Worm (Caenorhabditis elegans) whole organism, mixed stage, embryonic: ENCODE results near the gene dars-1.

Experiments
- hlh-1 ChIP-seq: fragments of 150-350 bp; optimal IDR thresholded peaks from 2 replicates; lab custom pipeline; 2014; ENCODE audit warnings: missing biosample characterization, missing genetic modification reagents, missing genetic modification characterization
- lin-32 ChIP-seq: fragments of 200-800 bp; sonication (Bioruptor generic); optimal IDR thresholded peaks from 2 replicates; lab custom pipeline; 2018; ENCODE audit warnings: mild to moderate bottlenecking, missing genetic modification characterization, missing compliant biosample characterization
- mep-1 ChIP-seq: fragments of 150-350 bp; optimal IDR thresholded peaks from 2 replicates; lab custom pipeline; 2017; ENCODE audit warnings: missing biosample characterization, missing genetic modification reagents, missing genetic modification characterization, inconsistent platforms
- nhr-28 ChIP-seq: fragments of 150-350 bp; optimal IDR thresholded peaks from 2 replicates; lab custom pipeline; 2014; ENCODE audit warnings: missing biosample characterization, missing genetic modification characterization
- ztf-11 ChIP-seq: fragments of 150-350 bp; optimal IDR thresholded peaks from 2 replicates; lab custom pipeline; 2014; ENCODE audit warnings: missing biosample characterization, missing genetic modification characterization

- TF ChIP-seq nhr-28 (tag; lab: Kevin White, UChicago) (no peak), ztf-11 (tag; lab: Kevin White, UChicago) (no peak), hlh-1 (tag; lab: Kevin White, UChicago) (no peak), mep-1 (tag; lab: Kevin White, UChicago) (no peak), lin-32 (GFP tag; lab: Kevin White, UChicago) (no peak)
Measured at ce11 chrIII:9538655-9539155, 47.7 kb upstream of the dars-1 start, which contains the start of gene ZK1098.3.
